Worm (Caenorhabditis elegans): ENCODE results near the gene F55C12.19.

DNA sequence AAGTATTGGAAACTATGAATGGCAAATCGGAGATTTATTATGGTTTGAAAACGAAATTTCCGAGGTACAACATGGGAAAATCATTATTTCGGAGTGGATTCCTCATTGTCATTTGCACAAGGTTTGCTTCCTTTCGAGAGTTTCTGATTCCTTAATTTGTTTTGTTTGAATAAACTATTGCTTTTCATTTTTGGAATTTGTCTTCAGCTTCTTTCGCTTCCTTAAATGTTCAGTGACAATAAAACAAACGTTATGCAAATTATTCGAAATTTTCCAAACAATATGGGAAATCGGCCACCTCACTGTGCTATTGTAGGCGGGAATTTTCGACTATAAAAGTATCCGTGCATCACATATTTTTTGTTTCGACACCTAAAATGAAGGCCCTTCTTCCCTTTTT, 24.1 kb upstream of the F55C12.19 start, which contains the start of gene nep-25:
- TF ChIP-seq zip-4 (GFP tag; optimal IDR thresholded peaks at IDR 0.05): no peak
- TF ChIP-seq lin-35 (GFP tag; optimal IDR thresholded peaks at IDR 0.05): no peak

Measured in whole organism, L1 larva.